Worm (Caenorhabditis elegans): ENCODE data around the gene aat-2.

ce11 chrV:9198887-9199286 lies 47.3 kb downstream of the aat-2 start, which contains the start of gene str-177:
- TF ChIP-seq unc-62 (GFP tag; optimal IDR thresholded peaks at IDR 0.05), result no peak
- TF ChIP-seq zip-8 (tag; optimal IDR thresholded peaks at IDR 0.05), result no peak
- TF ChIP-seq nhr-12 (tag; optimal IDR thresholded peaks at IDR 0.05), result no peak
- TF ChIP-seq sem-2 (GFP tag; optimal IDR thresholded peaks at IDR 0.05), result no peak
- TF ChIP-seq snpc-4 (tag; optimal IDR thresholded peaks at IDR 0.05), result no peak
- no peak for TF ChIP-seq ztf-11 (tag; optimal IDR thresholded peaks at IDR 0.05)
- TF ChIP-seq mab-5 (tag; optimal IDR thresholded peaks at IDR 0.05), result no peak
- TF ChIP-seq mep-1 (tag; optimal IDR thresholded peaks at IDR 0.05), result no peak
- no peak for TF ChIP-seq hlh-1 (tag; optimal IDR thresholded peaks at IDR 0.05)
- TF ChIP-seq nhr-237 (tag; optimal IDR thresholded peaks at IDR 0.05), result no peak
- TF ChIP-seq M03D4.4 (tag; optimal IDR thresholded peaks at IDR 0.05), result no peak

Data from whole organism, mixed stage, embryonic.